Worm (Caenorhabditis elegans) whole organism, young adult: ENCODE data around the gene W09D6.4.

Experiments
- C06A6.2 ChIP-seq: fragments of 200-800 bp; sonication (Bioruptor generic); conservative IDR thresholded peaks from 2 replicates; pipeline ENCODE4 v1.3.6; 2022; ENCODE audit warnings: missing genetic modification characterization, missing compliant biosample characterization
- C17E4.6 ChIP-seq: fragments of 200-800 bp; sonication (Bioruptor generic); IDR thresholded peaks from 2 replicates; pipeline ENCODE4 v1.3.6; 2022; ENCODE audit warnings: missing genetic modification reagents, missing genetic modification characterization, missing compliant biosample characterization
- F23B12.7 ChIP-seq: sonication (generic microtip); optimal IDR thresholded peaks from 2 replicates; lab custom pipeline; 2017; ENCODE audit warnings: missing genetic modification characterization, mild to moderate bottlenecking, missing compliant biosample characterization, antibody characterized with exemption, moderate library complexity; ENCODE audit not compliant: insufficient read depth
- F39B2.1 ChIP-seq: fragments of 200-800 bp; sonication (Bioruptor generic); IDR thresholded peaks from 2 replicates; pipeline ENCODE4 v1.3.6; 2022; ENCODE audit warnings: missing genetic modification reagents, missing genetic modification characterization, missing compliant biosample characterization
- F52B5.7 ChIP-seq: sonication (generic microtip); optimal IDR thresholded peaks from 2 replicates; lab custom pipeline; 2016; ENCODE audit warnings: mild to moderate bottlenecking, missing genetic modification characterization, missing compliant biosample characterization
- F55B11.4 ChIP-seq: sonication (generic microtip); optimal IDR thresholded peaks from 2 replicates; lab custom pipeline; 2016; ENCODE audit warnings: missing compliant biosample characterization, missing genetic modification characterization, borderline replicate concordance; ENCODE audit not compliant: insufficient read depth
- F57A8.1 ChIP-seq: fragments of 200-800 bp; sonication (Bioruptor generic); optimal IDR thresholded peaks from 2 replicates; lab custom pipeline; 2018; ENCODE audit warnings: mild to moderate bottlenecking, missing genetic modification characterization, moderate library complexity, missing compliant biosample characterization
- Y56A3A.18 ChIP-seq: fragments of 200-800 bp; sonication (Bioruptor generic); IDR thresholded peaks from 2 replicates; pipeline ENCODE4 v1.3.6; 2022; ENCODE audit warnings: missing genetic modification reagents, missing genetic modification characterization, missing compliant biosample characterization
- Y67H2A.10 ChIP-seq: fragments of 200-800 bp; sonication (Bioruptor generic); conservative IDR thresholded peaks from 2 replicates; pipeline ENCODE4 v1.3.6; 2022; ENCODE audit warnings: missing genetic modification reagents, missing genetic modification characterization, missing compliant biosample characterization
- Y79H2A.3 ChIP-seq: fragments of 200-800 bp; sonication (Bioruptor generic); conservative IDR thresholded peaks from 2 replicates; pipeline ENCODE4 v1.3.6; 2022; ENCODE audit warnings: missing genetic modification reagents, missing genetic modification characterization, missing compliant biosample characterization
- akir-1 ChIP-seq: fragments of 200-800 bp; sonication (Bioruptor generic); optimal IDR thresholded peaks from 2 replicates; lab custom pipeline; 2018; ENCODE audit warnings: mild to moderate bottlenecking, missing genetic modification characterization, moderate library complexity, missing compliant biosample characterization
- ama-1 ChIP-seq, 3 experiments: fragments of 150-350 bp in 1 of 3; sonication (generic microtip) in 2 of 3; optimal IDR thresholded peaks; 2 replicates each; lab custom pipeline; 2014 to 2018; ENCODE audit warnings: missing biosample characterization in 2 of 3, missing genetic modification characterization in 2 of 3, missing genetic modification reagents in 2 of 3
- aptf-3 ChIP-seq: fragments of 200-800 bp; sonication (Bioruptor generic); IDR thresholded peaks from 2 replicates; pipeline ENCODE4 v1.3.6; 2022; ENCODE audit warnings: missing genetic modification characterization, missing compliant biosample characterization
- attf-3 ChIP-seq: fragments of 200-800 bp; sonication (Bioruptor generic); conservative IDR thresholded peaks from 2 replicates; pipeline ENCODE4 v1.3.6; 2022; ENCODE audit warnings: missing genetic modification reagents, missing genetic modification characterization, missing compliant biosample characterization
- attf-5 ChIP-seq: fragments of 200-800 bp; sonication (Bioruptor generic); optimal IDR thresholded peaks from 2 replicates; lab custom pipeline; 2018; ENCODE audit warnings: mild to moderate bottlenecking, missing genetic modification characterization, missing compliant biosample characterization
- bed-2 ChIP-seq: fragments of 200-800 bp; sonication (Bioruptor generic); IDR thresholded peaks from 2 replicates; pipeline ENCODE4 v1.3.6; 2022; ENCODE audit warnings: missing genetic modification reagents, missing genetic modification characterization, missing compliant biosample characterization
- ceh-27 ChIP-seq: fragments of 200-800 bp; sonication (Bioruptor generic); optimal IDR thresholded peaks from 2 replicates; lab custom pipeline; 2018; ENCODE audit warnings: mild to moderate bottlenecking, missing genetic modification characterization, moderate library complexity, missing compliant biosample characterization
- ceh-79 ChIP-seq: sonication (generic microtip); optimal IDR thresholded peaks from 2 replicates; lab custom pipeline; 2017; ENCODE audit warnings: mild to moderate bottlenecking, missing genetic modification characterization, missing compliant biosample characterization
- die-1 ChIP-seq: sonication (generic microtip); optimal IDR thresholded peaks from 2 replicates; lab custom pipeline; 2016; ENCODE audit warnings: missing genotype, mild to moderate bottlenecking, missing genetic modification characterization, missing compliant biosample characterization
- efl-1 ChIP-seq: fragments of 150-350 bp; optimal IDR thresholded peaks from 2 replicates; lab custom pipeline; 2014; ENCODE audit warnings: missing biosample characterization, missing genetic modification reagents, missing genetic modification characterization
- egl-18 ChIP-seq: fragments of 200-800 bp; sonication (Bioruptor generic); IDR thresholded peaks from 2 replicates; pipeline ENCODE4 v1.3.6; 2022; ENCODE audit warnings: missing genetic modification reagents, missing genetic modification characterization, missing compliant biosample characterization
- ekl-4 ChIP-seq: fragments of 200-800 bp; sonication (Bioruptor generic); IDR thresholded peaks from 2 replicates; pipeline ENCODE4 v1.3.6; 2022; ENCODE audit warnings: missing genetic modification reagents, missing genetic modification characterization, missing compliant biosample characterization
- him-1 ChIP-seq: sonication (generic microtip); optimal IDR thresholded peaks from 2 replicates; lab custom pipeline; 2016; ENCODE audit warnings: missing genotype, missing genetic modification reagents, missing genetic modification characterization, missing compliant biosample characterization
- hmg-1.2 ChIP-seq: fragments of 200-800 bp; sonication (Bioruptor generic); IDR thresholded peaks from 2 replicates; pipeline ENCODE4 v1.3.6; 2022; ENCODE audit warnings: missing genetic modification reagents, missing genetic modification characterization, missing compliant biosample characterization
- hrde-1 ChIP-seq: sonication (generic microtip); optimal IDR thresholded peaks from 2 replicates; lab custom pipeline; 2016; ENCODE audit warnings: missing genetic modification characterization, mild to moderate bottlenecking, missing compliant biosample characterization, moderate library complexity, missing genotype, missing genetic modification reagents, borderline replicate concordance
- let-607 ChIP-seq, 2 experiments: fragments of 200-800 bp in 1 of 2; sonication (Bioruptor generic) in 1 of 2; sonication (generic microtip) in 1 of 2; optimal IDR thresholded peaks; 2 replicates each; lab custom pipeline; 2016 to 2018; ENCODE audit warnings: mild to moderate bottlenecking in 2 of 2, missing compliant biosample characterization in 2 of 2, missing genetic modification characterization in 2 of 2, moderate library complexity in 2 of 2, missing genotype in 1 of 2
- lin-40 ChIP-seq: sonication (generic microtip); optimal IDR thresholded peaks from 2 replicates; lab custom pipeline; 2016; ENCODE audit warnings: missing genetic modification characterization, mild to moderate bottlenecking, missing compliant biosample characterization, missing genotype, missing genetic modification reagents
- madf-6 ChIP-seq: fragments of 200-800 bp; sonication (Bioruptor generic); IDR thresholded peaks from 2 replicates; pipeline ENCODE4 v1.3.6; 2022; ENCODE audit warnings: missing genetic modification reagents, missing genetic modification characterization, missing compliant biosample characterization
- nhr-27 ChIP-seq: fragments of 200-800 bp; sonication (Bioruptor generic); optimal IDR thresholded peaks from 2 replicates; lab custom pipeline; 2018; ENCODE audit warnings: mild to moderate bottlenecking, missing genetic modification characterization, moderate library complexity, missing compliant biosample characterization
- nhr-80 ChIP-seq: sonication (generic microtip); optimal IDR thresholded peaks from 2 replicates; lab custom pipeline; 2016; ENCODE audit warnings: missing genetic modification characterization, missing compliant biosample characterization
- rec-8 ChIP-seq, 2 experiments: sonication (generic microtip); optimal IDR thresholded peaks; 2 replicates each; lab custom pipeline; 2016; ENCODE audit warnings: mild to moderate bottlenecking in 2 of 2, missing genetic modification characterization in 2 of 2, missing genetic modification reagents in 2 of 2, missing genotype in 2 of 2, missing biosample characterization in 1 of 2, missing compliant biosample characterization in 1 of 2, moderate library complexity in 1 of 2
- snpc-1.3 ChIP-seq: sonication (generic microtip); optimal IDR thresholded peaks from 2 replicates; lab custom pipeline; 2017; ENCODE audit warnings: missing genetic modification characterization, mild to moderate bottlenecking, missing compliant biosample characterization, antibody characterized with exemption, moderate library complexity, missing genotype, missing genetic modification reagents; ENCODE audit not compliant: insufficient read depth
- snpc-3.4 ChIP-seq: sonication (generic microtip); optimal IDR thresholded peaks from 2 replicates; lab custom pipeline; 2017; ENCODE audit warnings: missing genetic modification characterization, mild to moderate bottlenecking, missing compliant biosample characterization, antibody characterized with exemption, moderate library complexity, missing genotype, missing genetic modification reagents
- snpc-4 ChIP-seq, 5 experiments: fragments of 150-350 bp in 1 of 5; sonication (generic microtip) in 4 of 5; optimal IDR thresholded peaks; 2 replicates each; lab custom pipeline; 2014 to 2018; ENCODE audit warnings: missing genetic modification characterization in 5 of 5, missing biosample characterization in 3 of 5, antibody characterized with exemption in 2 of 5, mild to moderate bottlenecking in 2 of 5, missing compliant biosample characterization in 2 of 5, missing genotype in 2 of 5, moderate library complexity in 2 of 5, missing genetic modification reagents in 1 of 5
- tlf-1 ChIP-seq: fragments of 200-800 bp; sonication (Bioruptor generic); optimal IDR thresholded peaks from 2 replicates; lab custom pipeline; 2018; ENCODE audit warnings: mild to moderate bottlenecking, missing genetic modification characterization, missing compliant biosample characterization
- unc-130 ChIP-seq: sonication (generic microtip); optimal IDR thresholded peaks from 2 replicates; lab custom pipeline; 2016; ENCODE audit warnings: missing genetic modification reagents, missing genetic modification characterization, missing compliant biosample characterization
- xnd-1 ChIP-seq: sonication (generic microtip); optimal IDR thresholded peaks from 2 replicates; lab custom pipeline; 2016; ENCODE audit warnings: missing genotype, missing genetic modification reagents, missing genetic modification characterization, missing compliant biosample characterization
- ztf-18 ChIP-seq: sonication (generic microtip); optimal IDR thresholded peaks from 2 replicates; lab custom pipeline; 2016; ENCODE audit warnings: missing genotype, mild to moderate bottlenecking, missing genetic modification characterization, missing compliant biosample characterization
- ztf-22 ChIP-seq: fragments of 200-800 bp; sonication (Bioruptor generic); optimal IDR thresholded peaks from 2 replicates; lab custom pipeline; 2018; ENCODE audit warnings: mild to moderate bottlenecking, missing genetic modification characterization, moderate library complexity, missing compliant biosample characterization
- ztf-25 ChIP-seq: fragments of 200-800 bp; sonication (Bioruptor generic); IDR thresholded peaks from 2 replicates; pipeline ENCODE4 v1.3.6; 2022; ENCODE audit warnings: missing genetic modification reagents, missing genetic modification characterization, missing compliant biosample characterization
- ztf-3 ChIP-seq: fragments of 200-800 bp; sonication (Bioruptor generic); optimal IDR thresholded peaks from 2 replicates; lab custom pipeline; 2018; ENCODE audit warnings: mild to moderate bottlenecking, missing genetic modification characterization, missing compliant biosample characterization

Gene W09D6.4

ce11 chrIII:11077404-11077803 is 2.1 kb upstream of the W09D6.4 start, which contains the start of gene str-246:
str-246 (plus strand) TSS chrIII:11077704.
- TF ChIP-seq F23B12.7 (no peak), F55B11.4 (no peak), Y79H2A.3 (GFP tag; lab: Robert Waterston, UW) (no peak), attf-3 (no peak), aptf-3 (GFP tag; lab: Robert Waterston, UW) (no peak), C17E4.6 (GFP tag; lab: Robert Waterston, UW) (no peak)

- TF ChIP-seq hrde-1 (tag; lab: Kevin White, UChicago) (no peak), F23B12.7 (no peak), die-1 (no peak), nhr-27 (tag; lab: Kevin White, UChicago) (no peak), F52B5.7 (tag; lab: Kevin White, UChicago) (no peak), egl-18 (GFP tag; lab: Robert Waterston, UW) (no peak), snpc-1.3 (tag; lab: Kevin White, UChicago) (no peak), rec-8 (tag; optimal IDR thresholded peaks at IDR 0.05; lab: Kevin White, UChicago) (no peak), hmg-1.2 (no peak), ekl-4 (GFP tag; lab: Robert Waterston, UW) (no peak), unc-130 (GFP tag; lab: Kevin White, UChicago) (no peak)
Measured at ce11 chrIII:11082604-11083003, 3.1 kb downstream of the W09D6.4 start.

ce11 chrIII:11083993-11084392 is 4.4 kb downstream of the W09D6.4 start:
- TF ChIP-seq snpc-3.4 (tag; lab: Kevin White, UChicago) (no peak), nhr-80 (tag; lab: Kevin White, UChicago) (peak; percentile 73)

ce11 chrIII:11087442-11087841 is 7.9 kb downstream of the W09D6.4 start:
- no peak for TF ChIP-seq F57A8.1
- TF ChIP-seq akir-1 (GFP tag; lab: Kevin White, UChicago): no peak
- no peak for TF ChIP-seq madf-6 (GFP tag; lab: Robert Waterston, UW)
- TF ChIP-seq him-1 (tag; lab: Kevin White, UChicago): no peak
- no peak for TF ChIP-seq bed-2 (GFP tag; lab: Robert Waterston, UW)
- no peak for TF ChIP-seq C06A6.2 (GFP tag; lab: Robert Waterston, UW)
- TF ChIP-seq ztf-25 (GFP tag; lab: Robert Waterston, UW): no peak
- no peak for TF ChIP-seq ztf-22 (GFP tag; lab: Kevin White, UChicago)
- TF ChIP-seq nhr-80 (tag; lab: Kevin White, UChicago): peak; percentile 81
- no peak for TF ChIP-seq ztf-3
- no peak for TF ChIP-seq tlf-1 (GFP tag; lab: Kevin White, UChicago)
- no peak for TF ChIP-seq ceh-27 (GFP tag; lab: Kevin White, UChicago)
- TF ChIP-seq Y56A3A.18: no peak
- TF ChIP-seq ceh-79: no peak
- TF ChIP-seq F39B2.1 (GFP tag; lab: Robert Waterston, UW): no peak
- TF ChIP-seq let-607 (tag; optimal IDR thresholded peaks at IDR 0.05; lab: Kevin White, UChicago): peak; percentile 72 to 89
- TF ChIP-seq F23B12.7: no peak
- TF ChIP-seq efl-1: no peak
- no peak for TF ChIP-seq ztf-18
- peak; percentile 29 for TF ChIP-seq attf-5 (GFP tag; lab: Kevin White, UChicago)
- no peak for TF ChIP-seq ama-1 (optimal IDR thresholded peaks at IDR 0.05; lab: Kevin White, UChicago)
- no peak for TF ChIP-seq ama-1 (GFP tag; optimal IDR thresholded peaks at IDR 0.05; lab: Kevin White, UChicago)
- no peak for TF ChIP-seq Y79H2A.3 (GFP tag; lab: Robert Waterston, UW)
- TF ChIP-seq Y67H2A.10: no peak
- TF ChIP-seq attf-3: no peak
- no peak for TF ChIP-seq snpc-3.4 (tag; lab: Kevin White, UChicago)
- TF ChIP-seq xnd-1: no peak
- TF ChIP-seq lin-40 (tag; lab: Kevin White, UChicago): no peak
- TF ChIP-seq F52B5.7 (tag; lab: Kevin White, UChicago): no peak
- TF ChIP-seq snpc-4 (GFP tag; optimal IDR thresholded peaks at IDR 0.05; lab: Kevin White, UChicago): no peak
- peak in 2 of 4 experiments; percentile 34 for TF ChIP-seq snpc-4 (tag; optimal IDR thresholded peaks at IDR 0.05; lab: Kevin White, UChicago)
